Fruit fly (Drosophila melanogaster): ENCODE results near the gene Gtpx.

Gene Gtpx

DNA sequence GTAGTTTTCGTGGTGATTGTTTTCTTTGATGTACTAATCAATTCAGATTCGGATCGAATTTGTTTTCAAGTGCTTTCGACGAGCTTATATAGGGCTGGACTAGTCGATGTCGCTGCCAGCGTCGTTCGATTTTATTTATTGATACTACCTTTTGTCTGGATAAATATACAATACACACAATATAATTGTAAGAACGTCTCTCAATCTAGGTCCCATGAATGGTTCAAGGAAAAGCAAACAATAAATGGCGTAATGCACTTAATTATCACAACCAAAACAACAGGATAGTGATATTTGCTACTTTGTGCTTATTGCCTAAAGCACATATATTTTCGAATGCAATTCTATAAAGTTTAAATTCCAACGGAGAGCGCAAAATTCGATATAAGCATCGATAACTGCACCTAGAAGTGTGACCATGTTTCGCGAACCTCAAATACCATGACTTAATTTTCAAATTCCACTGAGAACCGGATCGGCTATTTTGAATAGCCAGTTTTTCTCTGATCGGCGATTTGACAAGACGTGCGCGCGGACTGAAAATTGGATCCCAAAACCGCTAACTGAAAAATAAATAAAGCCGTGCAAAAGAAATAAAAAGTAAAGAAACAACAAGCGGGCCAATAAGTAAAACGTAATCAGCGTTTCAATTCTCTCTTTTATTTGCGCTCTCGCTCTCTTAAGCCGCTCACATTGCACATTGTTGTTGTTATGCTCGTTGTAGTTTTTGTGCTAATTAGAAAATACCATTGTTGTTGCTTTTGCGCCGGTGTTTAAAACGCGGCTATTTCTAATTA, 10.5 kb downstream of the Gtpx start, which contains the start of the genes Drsl6 and kst:
TSS of gene Drsl6 (minus strand) at position 51 of the 797 bp plus-strand sequence.
TSS of gene kst (plus strand) at position 493 of the 797 bp plus-strand sequence.
- TF ChIP-seq Eip75B (GFP tag; optimal IDR thresholded peaks at IDR 0.05) = no peak
- no peak for TF ChIP-seq Ets21C (GFP tag; optimal IDR thresholded peaks at IDR 0.05)
- TF ChIP-seq CG11762 (GFP tag; optimal IDR thresholded peaks at IDR 0.05; ENCODE audit: insufficient read depth) = no peak
- no peak for TF ChIP-seq CG10631 (GFP tag; optimal IDR thresholded peaks at IDR 0.05)
- TF ChIP-seq Lpt (GFP tag; optimal IDR thresholded peaks at IDR 0.05) = no peak
- no peak for TF ChIP-seq CG16779 (tag; optimal IDR thresholded peaks at IDR 0.05)
- TF ChIP-seq lz (GFP tag; optimal IDR thresholded peaks at IDR 0.05) = no peak
- no peak for TF ChIP-seq Ets96B (tag; optimal IDR thresholded peaks at IDR 0.05)
- TF ChIP-seq CG9139 (GFP tag; optimal IDR thresholded peaks at IDR 0.05) = peak; percentile 11
- peak; percentile 56 for TF ChIP-seq Eip78C (GFP tag)
- TF ChIP-seq CG31627 (GFP tag; optimal IDR thresholded peaks at IDR 0.05) = no peak
- peak; percentile 44; the same call in 2 of the 3 replicates for TF ChIP-seq CG8119 (GFP tag; IDR thresholded peaks at IDR 0.05)
- no peak for TF ChIP-seq Hr4 (GFP tag; optimal IDR thresholded peaks at IDR 0.05)
- no peak for TF ChIP-seq net (GFP tag; optimal IDR thresholded peaks at IDR 0.05)
- no peak for TF ChIP-seq Sox15 (GFP tag; optimal IDR thresholded peaks at IDR 0.05)
- TF ChIP-seq CG6792 (GFP tag; optimal IDR thresholded peaks at IDR 0.05) = no peak
- TF ChIP-seq CG32006 (GFP tag; optimal IDR thresholded peaks at IDR 0.05) = no peak
- TF ChIP-seq Sox14 (GFP tag; optimal IDR thresholded peaks at IDR 0.05) = peak; percentile 14
- no peak for TF ChIP-seq CG6854 (GFP tag; optimal IDR thresholded peaks at IDR 0.05)
- no peak for TF ChIP-seq CG4318 (GFP tag; optimal IDR thresholded peaks at IDR 0.05)
- peak; percentile 8 for TF ChIP-seq topi (GFP tag; optimal IDR thresholded peaks at IDR 0.05)
- no peak for TF ChIP-seq Gug (GFP tag; IDR thresholded peaks at IDR 0.05)
- TF ChIP-seq CG10669 (GFP tag; optimal IDR thresholded peaks at IDR 0.05) = no peak
- TF ChIP-seq CG6808 (GFP tag; optimal IDR thresholded peaks at IDR 0.05) = peak; percentile 28
- TF ChIP-seq CG6163 (GFP tag; IDR thresholded peaks at IDR 0.05) = peak; percentile 74
- no peak for TF ChIP-seq OdsH (GFP tag; optimal IDR thresholded peaks at IDR 0.05)
- TF ChIP-seq Hr39 (GFP tag; optimal IDR thresholded peaks at IDR 0.05) = no peak
- peak in 1 of 2 experiments; percentile 14 for TF ChIP-seq salr (GFP tag; optimal IDR thresholded peaks at IDR 0.05)
- TF ChIP-seq Smox (GFP tag; optimal IDR thresholded peaks at IDR 0.05) = no peak
- peak; percentile 75 for TF ChIP-seq CG1621 (tag; optimal IDR thresholded peaks at IDR 0.05)
- TF ChIP-seq dac (GFP tag; optimal IDR thresholded peaks at IDR 0.05) = no peak
- TF ChIP-seq fkh (GFP tag; optimal IDR thresholded peaks at IDR 0.05) = peak; percentile 92
- TF ChIP-seq CG7368 (GFP tag; optimal IDR thresholded peaks at IDR 0.05) = no peak
- no peak for TF ChIP-seq Sox102F (GFP tag; optimal IDR thresholded peaks at IDR 0.05)
- no peak; the same call in 1 of the 2 replicates for TF ChIP-seq CG11294 (GFP tag; IDR thresholded peaks at IDR 0.05)
- peak; percentile 54 for TF ChIP-seq ss (GFP tag; optimal IDR thresholded peaks at IDR 0.05)
- TF ChIP-seq spab (GFP tag; optimal IDR thresholded peaks at IDR 0.05) = no peak
- TF ChIP-seq CG8319 (GFP tag; optimal IDR thresholded peaks at IDR 0.05) = no peak
- TF ChIP-seq achi (GFP tag; optimal IDR thresholded peaks at IDR 0.05) = no peak
- TF ChIP-seq pdm3 (GFP tag; optimal IDR thresholded peaks at IDR 0.05) = no peak
- TF ChIP-seq dsx (GFP tag; optimal IDR thresholded peaks at IDR 0.05; ENCODE audit: poor library complexity, severe bottlenecking) = no peak
- no peak for TF ChIP-seq fd85E (GFP tag; optimal IDR thresholded peaks at IDR 0.05)
- no peak for TF ChIP-seq Hr38 (GFP tag; optimal IDR thresholded peaks at IDR 0.05)
- peak; percentile 35 for TF ChIP-seq esn (GFP tag; optimal IDR thresholded peaks at IDR 0.05)
- no peak for TF ChIP-seq Met (GFP tag; optimal IDR thresholded peaks at IDR 0.05)
- no peak for TF ChIP-seq svp (GFP tag)
- peak; percentile 85 for TF ChIP-seq eg (GFP tag; IDR thresholded peaks at IDR 0.05)
- no peak for TF ChIP-seq CG6276 (GFP tag; optimal IDR thresholded peaks at IDR 0.05)
- no peak for TF ChIP-seq CG8632 (GFP tag; optimal IDR thresholded peaks at IDR 0.05)
- TF ChIP-seq CG3919 (GFP tag; optimal IDR thresholded peaks at IDR 0.05) = no peak
- TF ChIP-seq acj6 (GFP tag; optimal IDR thresholded peaks at IDR 0.05) = no peak
